Worm (Caenorhabditis elegans) whole organism, L1 larva: Measurements from ENCODE around the gene B0244.7.

Experiments used
- Y116A8C.19 ChIP-seq: sonication (generic microtip); optimal IDR thresholded peaks from 2 replicates; lab custom pipeline; 2016; ENCODE audit warnings: missing compliant biosample characterization, missing genetic modification characterization, borderline replicate concordance
- ces-1 ChIP-seq: fragments of 150-350 bp; optimal IDR thresholded peaks from 2 replicates; lab custom pipeline; 2014; ENCODE audit warnings: missing biosample characterization, missing genetic modification reagents, missing genetic modification characterization
- efl-1 ChIP-seq, 4 experiments: fragments of 150-350 bp; optimal IDR thresholded peaks in 3 of 4; peaks in 1 of 4; 1 replicate in 1 of 4; 2 replicates in 3 of 4; lab custom pipeline; 2014; ENCODE audit warnings: missing biosample characterization in 2 of 4, missing genetic modification characterization in 2 of 4, missing genetic modification reagents in 2 of 4
- elt-3 ChIP-seq, 6 experiments: fragments of 150-350 bp in 1 of 6; sonication (generic microtip); optimal IDR thresholded peaks; 2 replicates each; lab custom pipeline; 2017 to 2018; ENCODE audit warnings: missing biosample characterization in 6 of 6, missing genetic modification characterization in 6 of 6, inconsistent platforms in 1 of 6
- nhr-76 ChIP-seq: sonication (generic microtip); optimal IDR thresholded peaks from 2 replicates; lab custom pipeline; 2017; ENCODE audit warnings: missing biosample characterization, missing genetic modification characterization
- nhr-77 ChIP-seq: fragments of 150-350 bp; optimal IDR thresholded peaks from 2 replicates; lab custom pipeline; 2014; ENCODE audit warnings: missing biosample characterization, missing genetic modification characterization
- pag-3 ChIP-seq: sonication (generic microtip); optimal IDR thresholded peaks from 2 replicates; lab custom pipeline; 2017; ENCODE audit warnings: missing genetic modification characterization, mild to moderate bottlenecking, missing compliant biosample characterization, antibody characterized with exemption, borderline replicate concordance; ENCODE audit not compliant: insufficient read depth
- unc-62 ChIP-seq: fragments of 150-350 bp; optimal IDR thresholded peaks from 2 replicates; lab custom pipeline; 2014; ENCODE audit warnings: missing biosample characterization, missing genetic modification reagents, missing genetic modification characterization
- zag-1 ChIP-seq: fragments of 150-350 bp; optimal IDR thresholded peaks from 2 replicates; lab custom pipeline; 2014; ENCODE audit warnings: missing biosample characterization, missing genetic modification characterization
- zip-4 ChIP-seq: fragments of 200-800 bp; sonication (Bioruptor generic); optimal IDR thresholded peaks from 2 replicates; lab custom pipeline; 2018; ENCODE audit warnings: mild to moderate bottlenecking, missing genetic modification characterization, moderate library complexity, missing compliant biosample characterization
- ztf-4 ChIP-seq: fragments of 150-350 bp; optimal IDR thresholded peaks from 2 replicates; lab custom pipeline; 2014; ENCODE audit warnings: missing biosample characterization, missing genetic modification characterization

DNA sequence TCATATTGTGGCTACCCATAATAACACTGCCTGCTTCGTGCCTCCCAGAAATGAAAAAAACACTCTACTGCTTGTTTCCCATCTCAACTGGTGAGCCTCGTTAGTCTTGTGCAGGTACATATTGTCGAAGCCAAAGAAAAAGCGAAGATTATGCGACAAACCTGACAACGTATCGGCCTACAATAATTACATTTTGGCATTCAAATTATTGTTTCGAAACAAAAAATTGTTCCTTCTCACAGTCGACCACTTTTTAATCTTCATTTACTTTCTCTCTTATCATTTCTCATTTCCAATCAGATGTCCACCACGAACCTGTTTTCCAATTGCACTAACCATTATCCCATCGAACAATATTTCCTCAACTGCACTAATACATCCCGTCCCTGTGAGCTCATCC lies 11.8 kb downstream of the B0244.7 start, which contains the start of gene B0244.15:
- TF ChIP-seq Y116A8C.19 (tag; lab: Kevin White, UChicago), result no peak
- no peak for TF ChIP-seq ztf-4
- no peak for TF ChIP-seq efl-1 (optimal IDR thresholded peaks at IDR 0.05; lab: Kevin White, UChicago)
- no peak for TF ChIP-seq efl-1 (GFP tag; optimal IDR thresholded peaks at IDR 0.05 in 1 of 2; lab: Kevin White, UChicago)
- no peak for TF ChIP-seq nhr-77 (tag; lab: Kevin White, UChicago)
- TF ChIP-seq ces-1 (GFP tag; lab: Kevin White, UChicago), result no peak
- TF ChIP-seq zag-1 (tag; lab: Kevin White, UChicago), result no peak
- no peak for TF ChIP-seq nhr-76 (tag; lab: Kevin White, UChicago)
- TF ChIP-seq zip-4, result no peak
- no peak for TF ChIP-seq pag-3
- TF ChIP-seq elt-3 (tag; optimal IDR thresholded peaks at IDR 0.05; lab: Kevin White, UChicago), result no peak
- TF ChIP-seq unc-62, result no peak
